Fruit fly (Drosophila melanogaster): ENCODE data around the gene CG9016.
A peak's percentile ranks its signal among the peaks of the same experiment; 100 is the strongest.

CG9016 gene

dm6 chr2L:5923603-5924138, at the start of gene CG9016:
Gene CG9016 (minus strand): TSS chr2L:5923653.
- TF ChIP-seq Vsx1 (GFP tag; optimal IDR thresholded peaks at IDR 0.05), result no peak
- TF ChIP-seq CG34422 (GFP tag; IDR thresholded peaks at IDR 0.05), result no peak
- TF ChIP-seq dm (GFP tag; optimal IDR thresholded peaks at IDR 0.05), result no peak
- no peak for TF ChIP-seq CG12299 (tag; optimal IDR thresholded peaks at IDR 0.05)
- TF ChIP-seq TFAM (GFP tag; optimal IDR thresholded peaks at IDR 0.05), result no peak
- TF ChIP-seq CG8290 (GFP tag; optimal IDR thresholded peaks at IDR 0.05), result no peak
- TF ChIP-seq CG8290 (tag; optimal IDR thresholded peaks at IDR 0.05), result no peak
- TF ChIP-seq ewg (GFP tag; optimal IDR thresholded peaks at IDR 0.05), result peak; percentile 86
- TF ChIP-seq sug (tag; optimal IDR thresholded peaks at IDR 0.05), result no peak
- TF ChIP-seq lov (optimal IDR thresholded peaks at IDR 0.05), result no peak
- TF ChIP-seq lov (GFP tag; IDR thresholded peaks at IDR 0.05), result no peak
- peak in 1 of 2 experiments; percentile 15 for TF ChIP-seq tll (GFP tag; optimal IDR thresholded peaks at IDR 0.05)
- TF ChIP-seq CG4617 (GFP tag; optimal IDR thresholded peaks at IDR 0.05; ENCODE audit: borderline replicate concordance), result no peak
- TF ChIP-seq CG4820 (GFP tag; optimal IDR thresholded peaks at IDR 0.05), result no peak
- no peak for TF ChIP-seq Ptx1 (GFP tag; IDR thresholded peaks at IDR 0.05)
- peak; percentile 25 for TF ChIP-seq Jarid2 (GFP tag; optimal IDR thresholded peaks at IDR 0.05)
- TF ChIP-seq Adf1 (GFP tag; IDR thresholded peaks at IDR 0.05), result peak; percentile 80
- 0 out of 4 replicates have a peak, but pooled peaks have one; percentile 75 for TF ChIP-seq chinmo (GFP tag; IDR thresholded peaks at IDR 0.05; ENCODE audit: partially characterized antibody)
- TF ChIP-seq Myb (GFP tag; optimal IDR thresholded peaks at IDR 0.05), result no peak
- TF ChIP-seq Nf-YB (GFP tag; optimal IDR thresholded peaks at IDR 0.05), result peak; percentile 94
- no peak for TF ChIP-seq chn (GFP tag; optimal IDR thresholded peaks at IDR 0.05)
- TF ChIP-seq lbe (GFP tag; optimal IDR thresholded peaks at IDR 0.05), result no peak
- TF ChIP-seq CG10431 (GFP tag; optimal IDR thresholded peaks at IDR 0.05), result no peak
- peak in 1 of 2 experiments; percentile 9 for TF ChIP-seq Trl (optimal IDR thresholded peaks at IDR 0.05)
- TF ChIP-seq Trl (GFP tag; optimal IDR thresholded peaks at IDR 0.05), result no peak
- TF ChIP-seq CG5180 (GFP tag; optimal IDR thresholded peaks at IDR 0.05), result peak; percentile 46
- peak; percentile 73 for TF ChIP-seq cg (GFP tag; optimal IDR thresholded peaks at IDR 0.05)
- TF ChIP-seq wor (GFP tag; IDR thresholded peaks at IDR 0.05), result no peak
- no peak for TF ChIP-seq Hand (GFP tag; optimal IDR thresholded peaks at IDR 0.05)
- no peak for TF ChIP-seq Scr (GFP tag; IDR thresholded peaks at IDR 0.05; ENCODE audit: partially characterized antibody)
- TF ChIP-seq corto (GFP tag; optimal IDR thresholded peaks at IDR 0.05), result no peak
- no peak for TF ChIP-seq CG9609 (GFP tag; optimal IDR thresholded peaks at IDR 0.05)
- TF ChIP-seq tgo (GFP tag; IDR thresholded peaks at IDR 0.05), result no peak
- TF ChIP-seq pros (GFP tag; optimal IDR thresholded peaks at IDR 0.05), result peak; percentile 27
- TF ChIP-seq CG42726 (GFP tag; IDR thresholded peaks at IDR 0.05; ENCODE audit: partially characterized antibody), result peak; percentile 33; the same call in 1 of the 2 replicates
- TF ChIP-seq fd64A (GFP tag; optimal IDR thresholded peaks at IDR 0.05), result no peak
- TF ChIP-seq CG8765 (GFP tag; IDR thresholded peaks at IDR 0.05), result no peak
- no peak for TF ChIP-seq GATAe (GFP tag; conservative IDR thresholded peaks at IDR 0.05)
- TF ChIP-seq CG33213 (GFP tag; optimal IDR thresholded peaks at IDR 0.05), result no peak
- no peak for TF ChIP-seq CG7839 (tag; optimal IDR thresholded peaks at IDR 0.05)
- no peak for TF ChIP-seq CG10543 (GFP tag; optimal IDR thresholded peaks at IDR 0.05)
- no peak for TF ChIP-seq CG12942 (GFP tag; optimal IDR thresholded peaks at IDR 0.05)
- 0 out of 3 replicates have a peak, but pooled peaks have one; percentile 17 for TF ChIP-seq so (GFP tag; IDR thresholded peaks at IDR 0.05)
- no peak for TF ChIP-seq Eip74EF (GFP tag; optimal IDR thresholded peaks at IDR 0.05)
- no peak for TF ChIP-seq CG15479 (GFP tag; optimal IDR thresholded peaks at IDR 0.05)
- peak; percentile 97 for TF ChIP-seq Nf-YC (tag; optimal IDR thresholded peaks at IDR 0.05)
- no peak for TF ChIP-seq crp (GFP tag; optimal IDR thresholded peaks at IDR 0.05)
- TF ChIP-seq dmrt11E (tag; optimal IDR thresholded peaks at IDR 0.05), result no peak
- 0 out of 3 replicates have a peak, but pooled peaks have one; percentile 24 for TF ChIP-seq knrl (GFP tag; IDR thresholded peaks at IDR 0.05; ENCODE audit: partially characterized antibody)
- no peak for TF ChIP-seq HLH54F (GFP tag; optimal IDR thresholded peaks at IDR 0.05)

All from whole organism, embryonic.